Fruit fly (Drosophila melanogaster) whole organism, prepupa: ENCODE data around the gene Spc105R.
A peak's percentile ranks its signal among the peaks of the same experiment; 100 is the strongest.

Source experiments
- Blimp-1 ChIP-seq: fragments of 200-800 bp; sonication (Bioruptor generic); optimal IDR thresholded peaks from 3 replicates; lab custom pipeline; 2017; ENCODE audit warnings: missing biosample characterization, missing genetic modification characterization, mild to moderate bottlenecking, moderate library complexity, missing genetic modification reagents
- CG10631 ChIP-seq: fragments of 200-800 bp; sonication (Bioruptor generic); optimal IDR thresholded peaks from 2 replicates; lab custom pipeline; 2016; ENCODE audit warnings: missing biosample characterization, missing genetic modification characterization
- CG1621 ChIP-seq: fragments of 200-800 bp; sonication (Bioruptor generic); optimal IDR thresholded peaks from 3 replicates; lab custom pipeline; 2018; ENCODE audit warnings: missing biosample characterization, mild to moderate bottlenecking, missing genetic modification characterization
- CG16779 ChIP-seq: fragments of 200-800 bp; sonication (Bioruptor generic); optimal IDR thresholded peaks from 3 replicates; lab custom pipeline; 2017; ENCODE audit warnings: missing biosample characterization, mild to moderate bottlenecking, missing genetic modification characterization
- CG3032 ChIP-seq: fragments of 200-800 bp; optimal IDR thresholded peaks from 2 replicates; lab custom pipeline; 2019; ENCODE audit warnings: missing biosample characterization, mild to moderate bottlenecking, missing genetic modification characterization, moderate library complexity
- CG31627 ChIP-seq: fragments of 200-800 bp; sonication (Bioruptor generic); optimal IDR thresholded peaks from 3 replicates; lab custom pipeline; 2016; ENCODE audit warnings: missing biosample characterization, missing genetic modification characterization
- CG6163 ChIP-seq: fragments of 200-800 bp; sonication (Bioruptor generic); IDR thresholded peaks from 3 replicates; pipeline ENCODE4 v1.3.6; 2022; ENCODE audit warnings: missing biosample characterization, missing genetic modification characterization
- CG6276 ChIP-seq: fragments of 200-800 bp; sonication (Bioruptor generic); optimal IDR thresholded peaks from 2 replicates; lab custom pipeline; 2017; ENCODE audit warnings: missing biosample characterization, mild to moderate bottlenecking, missing genetic modification characterization
- CG6792 ChIP-seq: fragments of 200-800 bp; sonication (Bioruptor generic); optimal IDR thresholded peaks from 3 replicates; lab custom pipeline; 2016; ENCODE audit warnings: missing biosample characterization, missing genetic modification characterization
- CG6808 ChIP-seq: fragments of 200-800 bp; sonication (Bioruptor generic); optimal IDR thresholded peaks from 3 replicates; lab custom pipeline; 2017; ENCODE audit warnings: missing biosample characterization, missing genetic modification characterization, mild to moderate bottlenecking, moderate library complexity, missing genetic modification reagents
- CG6854 ChIP-seq: fragments of 200-800 bp; sonication (Bioruptor generic); optimal IDR thresholded peaks from 2 replicates; lab custom pipeline; 2017; ENCODE audit warnings: missing biosample characterization, mild to moderate bottlenecking, missing genetic modification characterization
- CG8119 ChIP-seq: fragments of 200-800 bp; sonication (Bioruptor generic); IDR thresholded peaks from 3 replicates; pipeline ENCODE4 v1.3.6; 2022; ENCODE audit warnings: missing biosample characterization, missing genetic modification characterization
- CG8319 ChIP-seq: fragments of 200-800 bp; sonication (Bioruptor generic); optimal IDR thresholded peaks from 3 replicates; lab custom pipeline; 2016; ENCODE audit warnings: missing biosample characterization, missing genetic modification characterization
- CG8632 ChIP-seq: fragments of 200-800 bp; sonication (Bioruptor generic); optimal IDR thresholded peaks from 3 replicates; lab custom pipeline; 2016; ENCODE audit warnings: missing biosample characterization, missing genetic modification characterization
- Eip93F ChIP-seq: fragments of 200-800 bp; sonication (Bioruptor generic); optimal IDR thresholded peaks from 2 replicates; lab custom pipeline; 2016; ENCODE audit warnings: missing biosample characterization, mild to moderate bottlenecking, missing genetic modification characterization
- Hr4 ChIP-seq: fragments of 200-800 bp; sonication (Bioruptor generic); optimal IDR thresholded peaks from 3 replicates; lab custom pipeline; 2016; ENCODE audit warnings: missing biosample characterization, missing genetic modification characterization
- Lpt ChIP-seq: fragments of 200-800 bp; sonication (Bioruptor generic); optimal IDR thresholded peaks from 3 replicates; lab custom pipeline; 2016; ENCODE audit warnings: missing biosample characterization, missing genetic modification characterization
- OdsH ChIP-seq: fragments of 200-800 bp; sonication (Bioruptor generic); optimal IDR thresholded peaks from 3 replicates; lab custom pipeline; 2016; ENCODE audit warnings: missing biosample characterization, missing genetic modification characterization
- Smox ChIP-seq: fragments of 200-800 bp; sonication (Bioruptor generic); optimal IDR thresholded peaks from 3 replicates; lab custom pipeline; 2016; ENCODE audit warnings: missing biosample characterization, missing genetic modification characterization
- Sox14 ChIP-seq: fragments of 200-800 bp; sonication (Bioruptor generic); optimal IDR thresholded peaks from 3 replicates; lab custom pipeline; 2016; ENCODE audit warnings: missing biosample characterization, missing genetic modification characterization
- achi ChIP-seq: fragments of 200-800 bp; sonication (Bioruptor generic); optimal IDR thresholded peaks from 3 replicates; lab custom pipeline; 2016; ENCODE audit warnings: missing biosample characterization, missing genetic modification characterization
- cyc ChIP-seq: fragments of 200-800 bp; sonication (Bioruptor generic); optimal IDR thresholded peaks from 3 replicates; lab custom pipeline; 2016; ENCODE audit warnings: missing biosample characterization, missing genetic modification characterization
- dac ChIP-seq: fragments of 200-800 bp; sonication (Bioruptor generic); optimal IDR thresholded peaks from 2 replicates; lab custom pipeline; 2017; ENCODE audit warnings: missing biosample characterization, mild to moderate bottlenecking, missing genetic modification characterization
- eg ChIP-seq: fragments of 200-800 bp; sonication (Bioruptor generic); IDR thresholded peaks from 3 replicates; pipeline ENCODE4 v1.3.6; 2022; ENCODE audit warnings: missing biosample characterization, missing genetic modification characterization
- fd59A ChIP-seq: fragments of 200-800 bp; sonication (Bioruptor generic); optimal IDR thresholded peaks from 2 replicates; lab custom pipeline; 2017; ENCODE audit warnings: missing biosample characterization, mild to moderate bottlenecking, missing genetic modification characterization, missing genetic modification reagents
- fkh ChIP-seq: fragments of 200-800 bp; sonication (Bioruptor generic); optimal IDR thresholded peaks from 3 replicates; lab custom pipeline; 2017; ENCODE audit warnings: missing biosample characterization, mild to moderate bottlenecking, missing genetic modification characterization, moderate library complexity
- lz ChIP-seq: fragments of 200-800 bp; sonication (Bioruptor generic); optimal IDR thresholded peaks from 3 replicates; lab custom pipeline; 2016; ENCODE audit warnings: missing biosample characterization, missing genetic modification characterization
- ss ChIP-seq, 2 experiments: fragments of 200-800 bp; sonication (Bioruptor generic); optimal IDR thresholded peaks; 2 replicates in 1 of 2; 3 replicates in 1 of 2; lab custom pipeline; 2017 to 2018; ENCODE audit warnings: mild to moderate bottlenecking in 2 of 2, missing biosample characterization in 2 of 2, missing genetic modification characterization in 2 of 2, moderate library complexity in 1 of 2
- vri ChIP-seq: fragments of 200-800 bp; sonication (Bioruptor generic); optimal IDR thresholded peaks from 3 replicates; lab custom pipeline; 2016; ENCODE audit warnings: missing biosample characterization, mild to moderate bottlenecking, missing genetic modification characterization

The Spc105R gene

dm6 chr3L:20837831-20838301 lies 37.7 kb downstream of the Spc105R start:
- peak; percentile 55 for TF ChIP-seq vri (GFP tag; lab: Kevin White, UChicago)
- TF ChIP-seq Hr4 (GFP tag; lab: Kevin White, UChicago) = no peak
- TF ChIP-seq CG6792 (GFP tag; lab: Kevin White, UChicago) = no peak
- TF ChIP-seq achi = no peak
- TF ChIP-seq CG6854 (GFP tag; lab: Kevin White, UChicago) = no peak
- TF ChIP-seq, all 60 proteins: peak for 1

- TF ChIP-seq Sox14 (GFP tag; lab: Kevin White, UChicago) (peak; percentile 37), Smox (GFP tag; lab: Kevin White, UChicago) (peak; percentile 12), lz (GFP tag; lab: Kevin White, UChicago) (peak; percentile 44), CG6792 (GFP tag; lab: Kevin White, UChicago) (peak; percentile 2), CG31627 (peak; percentile 63), cyc (GFP tag; lab: Kevin White, UChicago) (peak; percentile 53), CG6276 (GFP tag; lab: Kevin White, UChicago) (no peak), CG6808 (GFP tag; lab: Kevin White, UChicago) (peak; percentile 58), Blimp-1 (GFP tag; lab: Kevin White, UChicago) (no peak)
Measured at dm6 chr3L:20841465-20842109, 41.4 kb downstream of the Spc105R start, which contains the start of the genes CSN3 and CG11456. Gene CSN3, minus strand, starts transcription at chr3L:20841576. Gene CG11456, plus strand, starts transcription at chr3L:20841987.

- TF ChIP-seq CG1621 (no peak), CG10631 (GFP tag; lab: Kevin White, UChicago) (no peak), CG3032 (tag; lab: Kevin White, UChicago) (no peak), eg (GFP tag; lab: Robert Waterston, UW) (no peak), CG8319 (no peak), fd59A (GFP tag; lab: Kevin White, UChicago) (no peak), CG8632 (GFP tag; lab: Kevin White, UChicago) (no peak), ss (GFP tag; optimal IDR thresholded peaks at IDR 0.05; lab: Kevin White, UChicago) (no peak), Sox14 (GFP tag; lab: Kevin White, UChicago) (no peak), dac (GFP tag; lab: Kevin White, UChicago) (no peak), CG31627 (no peak), Eip93F (GFP tag; lab: Kevin White, UChicago) (no peak), CG6854 (GFP tag; lab: Kevin White, UChicago) (no peak), CG6163 (GFP tag; lab: Robert Waterston, UW) (no peak), CG8119 (GFP tag; lab: Robert Waterston, UW) (no peak), OdsH (GFP tag; lab: Kevin White, UChicago) (no peak), fkh (GFP tag; lab: Kevin White, UChicago) (no peak), CG16779 (tag; lab: Kevin White, UChicago) (no peak), Lpt (GFP tag; lab: Kevin White, UChicago) (no peak)
Measured at dm6 chr3L:20848572-20848971, 48.4 kb downstream of the Spc105R start.
